Worm (Caenorhabditis elegans) whole organism, L1 larva: ENCODE data around the gene B0361.4.

ENCODE experiments used
- C04F5.9 ChIP-seq: sonication (generic microtip); optimal IDR thresholded peaks from 2 replicates; lab custom pipeline; 2016; ENCODE audit warnings: missing genetic modification characterization, missing compliant biosample characterization
- C16A3.4 ChIP-seq: fragments of 150-350 bp; optimal IDR thresholded peaks from 2 replicates; lab custom pipeline; 2014; ENCODE audit warnings: missing biosample characterization, missing genetic modification characterization
- C34B4.2 ChIP-seq: sonication (generic microtip); optimal IDR thresholded peaks from 2 replicates; lab custom pipeline; 2017; ENCODE audit warnings: mild to moderate bottlenecking, missing genetic modification characterization, missing compliant biosample characterization
- aly-2 ChIP-seq: fragments of 150-350 bp; optimal IDR thresholded peaks from 2 replicates; lab custom pipeline; 2014; ENCODE audit warnings: missing biosample characterization, missing genetic modification characterization
- blmp-1 ChIP-seq: fragments of 150-350 bp; optimal IDR thresholded peaks from 2 replicates; lab custom pipeline; 2014; ENCODE audit warnings: missing biosample characterization, missing genetic modification characterization
- ceh-63 ChIP-seq: fragments of 200-800 bp; sonication (Bioruptor generic); optimal IDR thresholded peaks from 2 replicates; lab custom pipeline; 2018; ENCODE audit warnings: mild to moderate bottlenecking, missing genetic modification characterization, missing compliant biosample characterization
- ceh-90 ChIP-seq: sonication (generic microtip); optimal IDR thresholded peaks from 2 replicates; lab custom pipeline; 2016; ENCODE audit warnings: missing genetic modification characterization, missing compliant biosample characterization
- ces-1 ChIP-seq: fragments of 150-350 bp; optimal IDR thresholded peaks from 2 replicates; lab custom pipeline; 2014; ENCODE audit warnings: missing biosample characterization, missing genetic modification reagents, missing genetic modification characterization
- efl-1 ChIP-seq, 4 experiments: fragments of 150-350 bp; optimal IDR thresholded peaks in 3 of 4; peaks in 1 of 4; 1 replicate in 1 of 4; 2 replicates in 3 of 4; lab custom pipeline; 2014; ENCODE audit warnings: missing biosample characterization in 2 of 4, missing genetic modification characterization in 2 of 4, missing genetic modification reagents in 2 of 4
- egl-13 ChIP-seq: sonication (generic microtip); optimal IDR thresholded peaks from 2 replicates; lab custom pipeline; 2016; ENCODE audit warnings: missing genotype, missing genetic modification reagents, missing genetic modification characterization, missing compliant biosample characterization
- elt-3 ChIP-seq, 6 experiments: fragments of 150-350 bp in 1 of 6; sonication (generic microtip); optimal IDR thresholded peaks; 2 replicates each; lab custom pipeline; 2017 to 2018; ENCODE audit warnings: missing biosample characterization in 6 of 6, missing genetic modification characterization in 6 of 6, inconsistent platforms in 1 of 6
- ets-5 ChIP-seq: fragments of 200-800 bp; sonication (Bioruptor generic); IDR thresholded peaks from 2 replicates; pipeline ENCODE4 v1.3.6; 2022; ENCODE audit warnings: missing genetic modification characterization, missing compliant biosample characterization
- fkh-10 ChIP-seq: sonication (generic microtip); optimal IDR thresholded peaks from 2 replicates; lab custom pipeline; 2017; ENCODE audit warnings: missing biosample characterization, missing genetic modification reagents, missing genetic modification characterization
- fkh-8 ChIP-seq: sonication (generic microtip); optimal IDR thresholded peaks from 2 replicates; lab custom pipeline; 2016; ENCODE audit warnings: mild to moderate bottlenecking, missing genetic modification characterization, missing compliant biosample characterization
- fos-1 ChIP-seq: fragments of 150-350 bp; optimal IDR thresholded peaks from 2 replicates; lab custom pipeline; 2014; ENCODE audit warnings: missing biosample characterization, missing genetic modification characterization
- irx-1 ChIP-seq: sonication (generic microtip); optimal IDR thresholded peaks from 2 replicates; lab custom pipeline; 2016; ENCODE audit warnings: missing genetic modification characterization, missing compliant biosample characterization
- isw-1 ChIP-seq: fragments of 200-800 bp; sonication (Bioruptor generic); IDR thresholded peaks from 2 replicates; pipeline ENCODE4 v1.3.6; 2022; ENCODE audit warnings: missing genetic modification characterization, missing compliant biosample characterization
- jun-1 ChIP-seq: fragments of 150-350 bp; optimal IDR thresholded peaks from 2 replicates; lab custom pipeline; 2014; ENCODE audit warnings: missing biosample characterization, missing genetic modification reagents, missing genetic modification characterization
- lin-35 ChIP-seq, 2 experiments: fragments of 150-350 bp; optimal IDR thresholded peaks; 2 replicates each; lab custom pipeline; 2014; ENCODE audit warnings: missing biosample characterization in 2 of 2, missing genetic modification characterization in 2 of 2, missing genetic modification reagents in 2 of 2
- mab-9 ChIP-seq: fragments of 200-800 bp; sonication (Bioruptor generic); IDR thresholded peaks from 2 replicates; pipeline ENCODE4 v1.3.6; 2022; ENCODE audit warnings: missing genetic modification reagents, missing genetic modification characterization, missing compliant biosample characterization
- mdl-1 ChIP-seq, 2 experiments: fragments of 150-350 bp; optimal IDR thresholded peaks; 2 replicates each; lab custom pipeline; 2014 to 2017; ENCODE audit warnings: missing biosample characterization in 2 of 2, missing genetic modification characterization in 2 of 2, inconsistent platforms in 1 of 2
- mep-1 ChIP-seq: fragments of 150-350 bp; optimal IDR thresholded peaks from 2 replicates; lab custom pipeline; 2014; ENCODE audit warnings: missing biosample characterization, missing genetic modification characterization
- nhr-12 ChIP-seq: sonication (generic microtip); optimal IDR thresholded peaks from 2 replicates; lab custom pipeline; 2017; ENCODE audit warnings: missing biosample characterization, missing genetic modification characterization
- nhr-237 ChIP-seq: fragments of 150-350 bp; optimal IDR thresholded peaks from 2 replicates; lab custom pipeline; 2014; ENCODE audit warnings: missing biosample characterization, missing genetic modification characterization
- nhr-71 ChIP-seq: sonication (generic microtip); optimal IDR thresholded peaks from 2 replicates; lab custom pipeline; 2016; ENCODE audit warnings: mild to moderate bottlenecking, missing genetic modification characterization, moderate library complexity, missing compliant biosample characterization
- nhr-76 ChIP-seq: sonication (generic microtip); optimal IDR thresholded peaks from 2 replicates; lab custom pipeline; 2017; ENCODE audit warnings: missing biosample characterization, missing genetic modification characterization
- nhr-77 ChIP-seq: fragments of 150-350 bp; optimal IDR thresholded peaks from 2 replicates; lab custom pipeline; 2014; ENCODE audit warnings: missing biosample characterization, missing genetic modification characterization
- nhr-85 ChIP-seq: sonication (generic microtip); peaks from one replicate; lab custom pipeline; 2016; ENCODE audit warnings: missing genetic modification characterization, inconsistent platforms, missing compliant biosample characterization
- pag-3 ChIP-seq: sonication (generic microtip); optimal IDR thresholded peaks from 2 replicates; lab custom pipeline; 2017; ENCODE audit warnings: missing genetic modification characterization, mild to moderate bottlenecking, missing compliant biosample characterization, antibody characterized with exemption, borderline replicate concordance; ENCODE audit not compliant: insufficient read depth
- sox-4 ChIP-seq: sonication (generic microtip); optimal IDR thresholded peaks from 2 replicates; lab custom pipeline; 2016; ENCODE audit warnings: missing genetic modification characterization, missing compliant biosample characterization
- sptf-1 ChIP-seq: fragments of 150-350 bp; optimal IDR thresholded peaks from 2 replicates; lab custom pipeline; 2014; ENCODE audit warnings: missing biosample characterization, missing genetic modification characterization
- swsn-7 ChIP-seq: sonication (generic microtip); optimal IDR thresholded peaks from 2 replicates; lab custom pipeline; 2016; ENCODE audit warnings: missing genetic modification characterization, missing compliant biosample characterization
- tlp-1 ChIP-seq: fragments of 150-350 bp; optimal IDR thresholded peaks from 2 replicates; lab custom pipeline; 2014; ENCODE audit warnings: missing biosample characterization, missing genetic modification characterization
- unc-98 ChIP-seq: fragments of 200-800 bp; sonication (Bioruptor generic); IDR thresholded peaks from 2 replicates; pipeline ENCODE4 v1.3.6; 2022; ENCODE audit warnings: missing genetic modification characterization, missing compliant biosample characterization
- xbp-1 ChIP-seq: sonication (generic microtip); optimal IDR thresholded peaks from 2 replicates; lab custom pipeline; 2016; ENCODE audit warnings: missing genetic modification characterization, missing compliant biosample characterization
- zag-1 ChIP-seq: fragments of 150-350 bp; optimal IDR thresholded peaks from 2 replicates; lab custom pipeline; 2014; ENCODE audit warnings: missing biosample characterization, missing genetic modification characterization

B0361.4 gene

DNA sequence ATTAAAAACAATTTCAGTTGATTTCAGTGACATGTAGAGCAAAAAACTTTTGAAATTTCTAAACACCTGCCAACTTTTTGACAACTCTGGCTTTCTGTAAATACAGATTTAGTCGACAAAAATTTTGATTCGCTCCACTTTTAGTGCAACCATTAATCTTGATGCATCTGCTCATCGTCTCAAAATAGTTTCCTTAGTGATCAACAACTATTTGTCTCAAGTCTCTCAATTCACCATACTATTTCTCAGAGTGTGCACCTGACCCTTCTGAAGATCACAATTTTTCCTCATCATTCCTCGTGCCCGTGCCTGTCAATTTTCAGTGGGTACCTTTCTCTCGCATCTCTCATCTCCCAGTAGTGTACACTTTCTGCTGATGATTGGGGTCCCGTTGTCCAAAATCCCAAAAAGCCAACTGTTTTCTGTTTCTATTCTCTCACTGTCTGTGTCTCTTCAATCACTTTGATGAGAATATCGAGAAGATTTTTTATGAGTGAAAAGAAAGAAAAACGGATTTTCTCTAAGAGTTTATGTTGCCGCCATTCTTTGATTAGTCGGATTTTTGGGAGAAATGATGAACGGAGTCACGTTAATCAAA is 41.8 kb upstream of the B0361.4 start (continued):
- TF ChIP-seq fkh-10 (GFP tag; lab: Kevin White, UChicago) (no peak), mep-1 (tag; lab: Kevin White, UChicago) (peak; percentile 63), nhr-237 (tag; lab: Kevin White, UChicago) (no peak), swsn-7 (tag; lab: Kevin White, UChicago) (peak; percentile 53), jun-1 (tag; lab: Kevin White, UChicago) (no peak), egl-13 (no peak), C34B4.2 (tag; lab: Kevin White, UChicago) (no peak), sptf-1 (tag; lab: Kevin White, UChicago) (no peak), nhr-85 (no peak), ceh-63 (GFP tag; lab: Kevin White, UChicago) (no peak), fos-1 (tag; lab: Kevin White, UChicago) (no peak), irx-1 (tag; lab: Kevin White, UChicago) (no peak), zag-1 (tag; lab: Kevin White, UChicago) (no peak), efl-1 (optimal IDR thresholded peaks at IDR 0.05; lab: Kevin White, UChicago) (peak; percentile 22 to 52), efl-1 (GFP tag; optimal IDR thresholded peaks at IDR 0.05 in 1 of 2; lab: Kevin White, UChicago) (peak; percentile 23 to 81), nhr-76 (no peak), ets-5 (no peak)

DNA sequence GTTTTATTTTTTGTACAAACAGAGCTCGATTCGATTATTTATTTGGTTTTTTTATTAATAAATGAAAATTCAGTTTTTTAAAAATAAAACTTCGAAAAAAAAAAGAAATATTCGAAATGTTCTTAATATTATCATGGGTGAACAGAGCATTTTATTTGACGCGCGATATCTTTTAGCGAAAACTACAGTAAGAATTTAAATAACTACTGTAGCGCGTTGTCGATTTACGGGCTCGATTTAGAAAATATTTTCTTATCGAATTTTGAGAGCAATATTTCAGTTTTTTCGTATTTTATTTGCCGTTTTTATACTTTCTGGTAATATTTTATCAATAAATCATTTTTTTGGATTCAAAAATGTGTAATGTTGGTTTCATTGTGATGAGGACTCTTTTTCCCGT is 37.7 kb upstream of the B0361.4 start:
- TF ChIP-seq pag-3 (no peak), ces-1 (GFP tag; lab: Kevin White, UChicago) (no peak), nhr-71 (tag; lab: Kevin White, UChicago) (peak; percentile 17)

DNA sequence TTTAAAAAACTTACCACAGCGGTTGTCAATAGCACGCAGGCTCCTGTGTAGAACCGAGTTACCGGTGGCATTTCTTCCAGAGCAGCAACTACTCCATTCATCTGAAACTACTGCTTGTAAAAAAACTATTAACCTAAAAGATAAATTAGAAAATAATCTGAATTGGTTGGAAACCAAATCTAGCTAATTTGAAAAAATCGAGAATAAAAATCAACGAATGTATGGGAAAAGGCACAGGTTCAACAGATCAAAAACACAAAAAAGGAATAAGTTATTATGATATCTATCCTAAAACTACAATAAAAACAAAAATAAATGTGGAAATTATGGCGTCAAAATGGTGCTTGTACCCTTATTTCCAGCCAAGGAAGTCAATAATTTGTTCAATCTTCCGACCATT is 35.8 kb upstream of the B0361.4 start, which contains the start of gene der-2:
der-2 (minus strand) TSS at position 101 of the 400 bp plus-strand sequence.
- TF ChIP-seq xbp-1 (tag; lab: Kevin White, UChicago): no peak
- no peak for TF ChIP-seq C16A3.4 (tag; lab: Kevin White, UChicago)
- no peak for TF ChIP-seq nhr-77
- no peak for TF ChIP-seq mdl-1 (tag; optimal IDR thresholded peaks at IDR 0.05; lab: Kevin White, UChicago)
- no peak for TF ChIP-seq blmp-1 (tag; lab: Kevin White, UChicago)

DNA sequence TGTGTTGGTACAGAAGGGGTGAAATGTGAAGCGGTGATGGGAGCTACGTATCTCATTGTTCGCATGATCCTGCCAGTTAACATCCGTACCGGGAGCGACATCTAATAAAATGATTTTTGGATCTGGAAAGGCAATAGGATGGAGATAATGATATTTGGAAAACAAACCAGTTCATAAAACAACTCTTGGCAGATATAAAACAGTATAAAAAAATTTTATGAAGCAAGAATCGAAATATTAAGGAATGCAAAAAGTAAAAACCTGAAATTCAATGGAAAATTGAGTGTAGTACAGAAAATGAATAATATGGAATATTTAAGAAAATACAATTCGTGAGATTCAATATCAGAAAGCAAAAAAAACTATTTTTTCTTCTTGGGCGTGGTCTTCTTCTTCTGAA is 32.2 kb upstream of the B0361.4 start, which contains the start of gene hsp-75:
hsp-75 (minus strand) TSS at position 101 of the 400 bp plus-strand sequence.
- TF ChIP-seq fkh-8 (tag; lab: Kevin White, UChicago): no peak
- no peak for TF ChIP-seq fkh-10 (GFP tag; lab: Kevin White, UChicago)
- TF ChIP-seq nhr-12: no peak
- no peak for TF ChIP-seq unc-98 (GFP tag; lab: Robert Waterston, UW)
- TF ChIP-seq aly-2 (tag; lab: Kevin White, UChicago): no peak
- no peak for TF ChIP-seq lin-35 (GFP tag; optimal IDR thresholded peaks at IDR 0.05; lab: Kevin White, UChicago)
- no peak for TF ChIP-seq ceh-90 (tag; lab: Kevin White, UChicago)
- TF ChIP-seq elt-3 (tag; optimal IDR thresholded peaks at IDR 0.05; lab: Kevin White, UChicago): no peak
- TF ChIP-seq nhr-71 (tag; lab: Kevin White, UChicago): no peak
- TF ChIP-seq nhr-76: no peak
- no peak for TF ChIP-seq egl-13
- no peak for TF ChIP-seq C04F5.9 (tag; lab: Kevin White, UChicago)
- no peak for TF ChIP-seq nhr-237 (tag; lab: Kevin White, UChicago)
- TF ChIP-seq isw-1 (GFP tag; lab: Robert Waterston, UW): no peak
- TF ChIP-seq xbp-1 (tag; lab: Kevin White, UChicago): no peak
- no peak for TF ChIP-seq nhr-85
- no peak for TF ChIP-seq sox-4
- TF ChIP-seq tlp-1 (tag; lab: Kevin White, UChicago): no peak
- TF ChIP-seq mab-9 (GFP tag; lab: Robert Waterston, UW): no peak
- TF ChIP-seq ets-5: no peak
